Fruit fly (Drosophila melanogaster) Kc167 (cell line): ENCODE measurements around the gene Nep1.

Experiments
- Myc ChIP-seq: fragments of >200 bp; optimal IDR thresholded peaks from 2 replicates; lab custom pipeline; 2017; ENCODE audit warnings: missing external identifiers
- Sin3A ChIP-seq: fragments of >200 bp; optimal IDR thresholded peaks from 2 replicates; lab custom pipeline; 2018; ENCODE audit warnings: missing external identifiers
- h ChIP-seq: fragments of >200 bp; optimal IDR thresholded peaks from 3 replicates; lab custom pipeline; 2018; ENCODE audit warnings: missing external identifiers
- insv ChIP-seq: fragments of >200 bp; optimal IDR thresholded peaks from 3 replicates; lab custom pipeline; 2018; ENCODE audit warnings: missing external identifiers
- psq ChIP-seq: fragments of >200 bp; optimal IDR thresholded peaks from 2 replicates; lab custom pipeline; 2017; ENCODE audit warnings: missing external identifiers
- ttk ChIP-seq: sonication (Bioruptor generic); optimal IDR thresholded peaks from 2 replicates; lab custom pipeline; 2017; ENCODE audit warnings: missing external identifiers

The Nep1 gene

dm6 chrX:6151919-6152318 is 60.9 kb downstream of the Nep1 start:
- no peak for TF ChIP-seq Myc (lab: Kevin White, UChicago)
- TF ChIP-seq ttk, result no peak
- no peak for TF ChIP-seq Sin3A (lab: Kevin White, UChicago)
- no peak for TF ChIP-seq psq (lab: Kevin White, UChicago)
- TF ChIP-seq h (lab: Kevin White, UChicago), result no peak
- TF ChIP-seq insv (lab: Kevin White, UChicago), result no peak
